Worm (Caenorhabditis elegans): ENCODE measurements around the gene ctns-1.

Gene ctns-1

DNA sequence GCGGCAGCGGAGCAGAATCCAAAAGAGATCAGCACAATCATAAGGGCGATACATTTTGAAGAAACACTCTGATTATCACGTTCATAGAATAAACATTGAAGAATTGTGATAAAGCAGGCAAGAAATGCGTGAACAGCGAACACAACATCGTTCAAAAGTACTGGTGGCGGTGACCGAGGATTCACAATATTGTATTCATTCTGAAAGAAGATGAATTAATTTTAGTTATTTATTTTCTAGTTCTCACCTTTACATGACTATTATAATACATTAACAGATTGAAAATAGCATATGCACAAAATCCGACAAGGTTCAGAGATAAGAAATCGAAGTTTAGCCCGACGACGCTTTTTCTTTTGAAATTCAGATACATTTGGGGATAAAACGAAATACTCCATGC, 765 bp downstream of the ctns-1 start:
- TF ChIP-seq pros-1 (tag; optimal IDR thresholded peaks at IDR 0.05) = no peak
- no peak for TF ChIP-seq unc-55 (GFP tag; optimal IDR thresholded peaks at IDR 0.05)
- no peak for TF ChIP-seq ceh-24 (tag; optimal IDR thresholded peaks at IDR 0.05)
- TF ChIP-seq pax-1 (tag; optimal IDR thresholded peaks at IDR 0.05) = no peak
- TF ChIP-seq tbx-7 (tag; optimal IDR thresholded peaks at IDR 0.05) = no peak

DNA sequence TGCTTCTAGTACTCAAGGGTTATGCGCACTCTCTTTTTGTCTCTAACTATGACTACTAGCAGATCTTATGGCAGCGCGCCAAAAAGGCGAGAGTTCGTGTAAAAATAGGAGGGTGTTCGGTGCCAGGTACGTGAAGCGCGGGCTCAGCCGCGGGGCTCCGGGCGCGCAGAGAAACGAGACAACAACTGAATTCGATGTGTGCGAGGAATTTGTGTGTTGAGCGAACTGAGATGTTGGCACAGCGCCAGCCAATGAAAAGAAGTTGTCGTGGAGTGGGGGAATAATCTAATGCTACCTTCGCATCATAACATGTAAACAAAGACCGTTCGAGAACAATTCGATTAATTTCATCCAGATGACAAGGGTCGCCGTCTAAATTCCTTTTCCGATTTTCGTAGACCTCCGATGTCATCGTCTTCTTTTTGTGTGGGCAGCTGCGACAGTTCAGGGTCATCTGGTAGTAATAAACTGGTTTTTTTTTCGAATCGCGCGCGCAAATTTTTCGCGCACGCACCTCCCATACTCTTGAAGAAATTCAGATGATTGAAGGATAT, 5.2 kb downstream of the ctns-1 start:
- TF ChIP-seq dve-1 (tag; optimal IDR thresholded peaks at IDR 0.05) (no peak), ceh-6 (GFP tag; optimal IDR thresholded peaks at IDR 0.05) (peak; percentile 35), tbx-7 (tag; optimal IDR thresholded peaks at IDR 0.05) (no peak), pag-3 (tag; optimal IDR thresholded peaks at IDR 0.05; ENCODE audit: borderline replicate concordance) (no peak), nfya-1 (tag; optimal IDR thresholded peaks at IDR 0.05) (peak; percentile 16), hlh-15 (tag; optimal IDR thresholded peaks at IDR 0.05) (no peak), hlh-30 (tag; optimal IDR thresholded peaks at IDR 0.05; ENCODE audit: insufficient read depth) (no peak), ref-2 (tag; optimal IDR thresholded peaks at IDR 0.05) (no peak), npax-4 (tag; optimal IDR thresholded peaks at IDR 0.05) (no peak), pat-9 (tag; optimal IDR thresholded peaks at IDR 0.05) (no peak), C38D4.7 (GFP tag; optimal IDR thresholded peaks at IDR 0.05) (no peak), rnt-1 (tag; optimal IDR thresholded peaks at IDR 0.05) (no peak), unc-42 (tag; optimal IDR thresholded peaks at IDR 0.05) (peak; percentile 8), gmeb-2 (tag; optimal IDR thresholded peaks at IDR 0.05) (no peak), ceh-18 (tag; optimal IDR thresholded peaks at IDR 0.05) (peak; percentile 5), sdc-2 (tag; optimal IDR thresholded peaks at IDR 0.05) (no peak), fkh-6 (tag; optimal IDR thresholded peaks at IDR 0.05) (peak; percentile 3), elt-4 (tag; optimal IDR thresholded peaks at IDR 0.05) (peak; percentile 43), ceh-31 (tag; optimal IDR thresholded peaks at IDR 0.05) (no peak), ztf-16 (tag; optimal IDR thresholded peaks at IDR 0.05) (no peak), pha-2 (tag; optimal IDR thresholded peaks at IDR 0.05) (no peak), unc-55 (GFP tag; optimal IDR thresholded peaks at IDR 0.05) (no peak), dmd-4 (tag; optimal IDR thresholded peaks at IDR 0.05; ENCODE audit: borderline replicate concordance) (no peak), tbx-2 (tag; optimal IDR thresholded peaks at IDR 0.05) (no peak)

DNA sequence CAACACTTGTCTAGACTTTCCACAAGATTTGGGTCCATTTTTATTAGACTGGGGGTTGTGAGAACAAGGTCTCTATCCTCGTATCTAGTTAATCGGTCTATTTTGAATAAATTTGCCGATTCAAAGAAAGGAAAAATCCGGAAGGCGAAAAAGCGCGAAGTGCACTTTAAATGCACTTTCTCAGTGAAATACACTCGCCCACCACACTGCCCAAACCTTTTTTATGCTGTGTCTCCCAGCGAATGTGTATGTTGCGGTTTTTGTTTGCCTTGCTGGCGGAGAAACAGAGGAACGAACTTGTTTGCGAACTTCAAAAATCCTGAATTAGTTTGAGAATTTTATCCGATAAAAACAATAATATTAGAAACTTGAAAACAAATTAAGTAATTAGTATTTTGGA, 5.9 kb downstream of the ctns-1 start:
- TF ChIP-seq ref-2 (tag; optimal IDR thresholded peaks at IDR 0.05) = peak; percentile 4
- TF ChIP-seq T23F11.4 (GFP tag; optimal IDR thresholded peaks at IDR 0.05) = no peak
- TF ChIP-seq ceh-31 (tag; optimal IDR thresholded peaks at IDR 0.05) = no peak

DNA sequence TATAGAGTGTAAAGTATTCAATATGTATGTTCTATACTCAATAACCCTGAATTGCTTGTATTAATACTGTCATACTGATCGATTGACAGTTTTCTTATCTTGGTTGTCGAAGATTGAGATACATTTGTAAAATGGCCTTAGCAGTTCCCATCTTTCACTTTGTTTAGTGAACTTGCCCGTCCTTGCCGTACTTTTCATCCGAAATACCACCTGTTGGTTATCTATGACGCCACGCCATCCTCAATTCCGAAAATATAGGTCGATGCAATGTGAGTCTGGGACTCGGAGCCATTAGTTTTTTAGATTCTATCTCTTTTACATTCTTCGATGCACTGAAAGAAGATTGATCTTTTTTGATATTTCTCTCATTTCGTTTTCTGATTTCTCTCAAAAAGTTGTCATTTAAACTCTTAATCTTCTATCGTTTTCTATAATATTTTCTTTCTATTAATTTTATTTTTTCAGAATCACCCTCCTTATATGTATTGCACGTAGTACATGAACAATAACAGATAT, 7.2 kb downstream of the ctns-1 start, which contains the start of gene ulp-4:
Gene ulp-4, plus strand, starts transcription at position 466 of the 516 bp plus-strand sequence.
- TF ChIP-seq ceh-6 (GFP tag; optimal IDR thresholded peaks at IDR 0.05) = no peak
- TF ChIP-seq C08G9.2 (tag; optimal IDR thresholded peaks at IDR 0.05) = no peak
- no peak for TF ChIP-seq fax-1 (tag; optimal IDR thresholded peaks at IDR 0.05)

DNA sequence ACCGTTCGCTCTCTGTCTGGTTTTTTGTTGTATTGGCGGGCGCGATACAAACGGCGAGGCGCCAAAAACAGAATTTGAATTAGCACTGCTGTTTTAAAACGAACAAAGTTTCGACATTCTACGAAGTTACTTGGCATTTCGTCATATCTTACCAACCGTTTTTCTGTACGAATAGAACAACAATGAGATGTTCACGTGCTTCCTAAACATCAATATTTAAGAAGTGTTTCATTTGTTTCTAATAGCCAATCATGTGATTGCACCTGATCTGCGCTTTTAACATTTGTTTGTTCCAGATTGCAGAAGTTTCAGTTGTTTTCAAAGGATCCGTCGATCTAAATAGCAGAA, 7.7 kb downstream of the ctns-1 start:
- TF ChIP-seq C08G9.2 (tag; optimal IDR thresholded peaks at IDR 0.05) (no peak), npax-4 (tag; optimal IDR thresholded peaks at IDR 0.05) (no peak), che-1 (tag; optimal IDR thresholded peaks at IDR 0.05) (no peak), lin-11 (tag; optimal IDR thresholded peaks at IDR 0.05) (no peak), pag-3 (tag; optimal IDR thresholded peaks at IDR 0.05; ENCODE audit: borderline replicate concordance) (no peak), nhr-11 (tag; optimal IDR thresholded peaks at IDR 0.05) (no peak), hlh-15 (tag; optimal IDR thresholded peaks at IDR 0.05) (no peak), tbx-7 (tag; optimal IDR thresholded peaks at IDR 0.05) (no peak)

Measured in whole organism, late embryonic.